Worm (Caenorhabditis elegans): ENCODE results near the gene tag-290.

tag-290 gene

ce11 chrV:11610481-11610880 lies 2.6 kb upstream of the tag-290 start, which contains the start of gene sas-5 (continued):
- peak; percentile 79 for TF ChIP-seq K09A11.1 (tag; optimal IDR thresholded peaks at IDR 0.05; ENCODE audit: insufficient read depth)
- TF ChIP-seq elt-2 (tag; optimal IDR thresholded peaks at IDR 0.05): peak; percentile 93
- TF ChIP-seq sdc-2 (tag; optimal IDR thresholded peaks at IDR 0.05): no peak
- peak; percentile 75 for TF ChIP-seq madf-2 (tag; optimal IDR thresholded peaks at IDR 0.05)
- TF ChIP-seq gmeb-2 (tag; optimal IDR thresholded peaks at IDR 0.05): peak; percentile 79
- TF ChIP-seq K02D7.2 (tag; optimal IDR thresholded peaks at IDR 0.05): peak; percentile 57
- TF ChIP-seq che-1 (tag; optimal IDR thresholded peaks at IDR 0.05): peak; percentile 83
- peak; percentile 60 for TF ChIP-seq T23F11.4 (GFP tag; optimal IDR thresholded peaks at IDR 0.05)
- TF ChIP-seq unc-55 (GFP tag; optimal IDR thresholded peaks at IDR 0.05): no peak
- peak; percentile 8 for TF ChIP-seq mec-3 (tag; optimal IDR thresholded peaks at IDR 0.05; ENCODE audit: borderline replicate concordance)
- TF ChIP-seq eyg-1 (tag; optimal IDR thresholded peaks at IDR 0.05): peak; percentile 65
- peak; percentile 21 for TF ChIP-seq tbx-7 (tag; optimal IDR thresholded peaks at IDR 0.05)
- peak; percentile 71 for TF ChIP-seq dmd-4 (tag; optimal IDR thresholded peaks at IDR 0.05; ENCODE audit: borderline replicate concordance)
- peak; percentile 79 for TF ChIP-seq ceh-19 (GFP tag; optimal IDR thresholded peaks at IDR 0.05)
- peak; percentile 78 for TF ChIP-seq ceh-2 (tag; optimal IDR thresholded peaks at IDR 0.05)
- TF ChIP-seq sox-4 (tag; optimal IDR thresholded peaks at IDR 0.05): peak; percentile 88
- TF ChIP-seq ceh-30 (tag; optimal IDR thresholded peaks at IDR 0.05): no peak
- peak; percentile 85 for TF ChIP-seq ceh-14 (tag; optimal IDR thresholded peaks at IDR 0.05)
- peak; percentile 51 for TF ChIP-seq fkh-10 (GFP tag; optimal IDR thresholded peaks at IDR 0.05)
- TF ChIP-seq ceh-18 (tag; optimal IDR thresholded peaks at IDR 0.05): no peak
- peak; percentile 80 for TF ChIP-seq hlh-8 (tag; optimal IDR thresholded peaks at IDR 0.05)
- peak; percentile 66 for TF ChIP-seq zip-5 (tag; optimal IDR thresholded peaks at IDR 0.05)
- no peak for TF ChIP-seq pha-4 (tag; optimal IDR thresholded peaks at IDR 0.05)
- TF ChIP-seq ceh-22 (tag; optimal IDR thresholded peaks at IDR 0.05): no peak
- TF ChIP-seq unc-42 (tag; optimal IDR thresholded peaks at IDR 0.05): peak; percentile 42
- peak; percentile 61 for TF ChIP-seq rnt-1 (tag; optimal IDR thresholded peaks at IDR 0.05)
- TF ChIP-seq lim-6 (tag; optimal IDR thresholded peaks at IDR 0.05): peak; percentile 66
- TF ChIP-seq nfya-1 (tag; optimal IDR thresholded peaks at IDR 0.05): peak; percentile 79
- TF ChIP-seq elt-4 (tag; optimal IDR thresholded peaks at IDR 0.05): no peak
- TF ChIP-seq ztf-16 (tag; optimal IDR thresholded peaks at IDR 0.05): peak; percentile 80
- TF ChIP-seq Y22D7AL.16 (tag; optimal IDR thresholded peaks at IDR 0.05): peak; percentile 77
- peak; percentile 73 for TF ChIP-seq ref-2 (tag; optimal IDR thresholded peaks at IDR 0.05)
- TF ChIP-seq nhr-232 (tag; optimal IDR thresholded peaks at IDR 0.05): peak; percentile 49
- peak; percentile 17 for TF ChIP-seq ceh-48 (tag; optimal IDR thresholded peaks at IDR 0.05)
- no peak for TF ChIP-seq pag-3 (tag; optimal IDR thresholded peaks at IDR 0.05; ENCODE audit: borderline replicate concordance)
- TF ChIP-seq ceh-34 (tag; optimal IDR thresholded peaks at IDR 0.05): peak; percentile 72
- peak; percentile 83 for TF ChIP-seq unc-86 (tag; optimal IDR thresholded peaks at IDR 0.05)
- peak; percentile 5 for TF ChIP-seq hlh-13 (GFP tag; optimal IDR thresholded peaks at IDR 0.05)
- peak; percentile 77 for TF ChIP-seq ceh-45 (GFP tag; IDR thresholded peaks at IDR 0.05)
- TF ChIP-seq C38D4.7 (GFP tag; optimal IDR thresholded peaks at IDR 0.05): peak; percentile 80
- TF ChIP-seq fax-1 (tag; optimal IDR thresholded peaks at IDR 0.05): peak; percentile 83
- peak; percentile 61; the same call in 1 of the 2 replicates for TF ChIP-seq unc-3 (GFP tag; conservative IDR thresholded peaks at IDR 0.05)
- peak; percentile 73 for TF ChIP-seq unc-3 (tag; optimal IDR thresholded peaks at IDR 0.05)
- peak; percentile 35; the same call in 1 of the 2 replicates for TF ChIP-seq sox-2 (GFP tag; IDR thresholded peaks at IDR 0.05)
- peak; percentile 57 for TF ChIP-seq hlh-15 (tag; optimal IDR thresholded peaks at IDR 0.05)
- TF ChIP-seq ttx-3 (tag; optimal IDR thresholded peaks at IDR 0.05): peak; percentile 85
- peak; percentile 1 for TF ChIP-seq dve-1 (tag; optimal IDR thresholded peaks at IDR 0.05)
- TF ChIP-seq npax-4 (tag; optimal IDR thresholded peaks at IDR 0.05): peak; percentile 59
- TF ChIP-seq F13H6.1 (tag; optimal IDR thresholded peaks at IDR 0.05): peak; percentile 59
- TF ChIP-seq tbx-2 (tag; optimal IDR thresholded peaks at IDR 0.05): peak; percentile 87
- peak; percentile 66 for TF ChIP-seq lin-11 (tag; optimal IDR thresholded peaks at IDR 0.05)
- peak; percentile 62 for TF ChIP-seq ahr-1 (tag; optimal IDR thresholded peaks at IDR 0.05)
